Worm (Caenorhabditis elegans): ENCODE data around the gene fbxc-42.
"Not testable (repeated sequence)": the region's sequence is repeated elsewhere in the genome, so short reads cannot be mapped to it uniquely, and the experiment has no call there.

DNA sequence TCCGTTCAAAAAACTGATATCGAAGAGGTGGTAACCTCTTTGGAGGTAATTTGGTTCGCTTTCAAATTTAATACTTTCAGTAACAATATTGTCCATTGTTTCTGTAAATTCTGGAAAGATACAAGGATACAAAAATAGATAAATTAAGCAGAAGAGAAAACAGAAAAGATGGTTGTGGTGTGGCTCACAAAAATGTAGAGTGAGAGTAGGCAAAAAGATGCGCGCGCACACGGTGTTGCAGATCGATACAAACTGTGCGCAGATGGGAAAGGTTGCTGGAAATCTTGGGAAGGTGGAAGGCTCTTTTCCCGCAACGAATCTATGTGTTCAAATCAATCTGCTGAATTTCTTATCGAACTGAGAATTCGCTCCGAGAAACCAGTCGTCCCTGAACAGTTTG is 33.3 kb downstream of the fbxc-42 start, which contains the start of gene btb-11:
- not testable (repeated sequence) for TF ChIP-seq egl-27 (tag; optimal IDR thresholded peaks at IDR 0.05); snpc-4 (tag; optimal IDR thresholded peaks at IDR 0.05); unc-62 (GFP tag; optimal IDR thresholded peaks at IDR 0.05); ceh-28 (tag; optimal IDR thresholded peaks at IDR 0.05); nhr-25 (tag; optimal IDR thresholded peaks at IDR 0.05); nhr-76 (tag; optimal IDR thresholded peaks at IDR 0.05); nhr-11 (tag; optimal IDR thresholded peaks at IDR 0.05)

All from whole organism, L3 larva.